Fruit fly (Drosophila melanogaster) whole organism, embryonic: ENCODE results near the gene Snx3.

Experiments used
- Atf3 ChIP-seq: fragments of 200-800 bp; sonication (Bioruptor generic); optimal IDR thresholded peaks from 3 replicates; lab custom pipeline; 2016; ENCODE audit warnings: missing biosample characterization, missing genetic modification characterization
- Atf6 ChIP-seq: fragments of 200-800 bp; sonication (Bioruptor generic); IDR thresholded peaks from 2 replicates; pipeline ENCODE4 v1.3.6; 2022; ENCODE audit warnings: missing biosample characterization, missing genetic modification characterization
- B-H2 ChIP-seq: fragments of 200-800 bp; sonication (Bioruptor generic); optimal IDR thresholded peaks from 2 replicates; lab custom pipeline; 2018; ENCODE audit warnings: missing biosample characterization, mild to moderate bottlenecking, missing genetic modification characterization
- BEAF-32 ChIP-seq: fragments of 200-800 bp; sonication (Bioruptor generic); optimal IDR thresholded peaks from 3 replicates; lab custom pipeline; 2017; ENCODE audit warnings: missing biosample characterization, missing genetic modification characterization, mild to moderate bottlenecking, moderate library complexity, missing genetic modification reagents
- BtbVII ChIP-seq: fragments of 200-800 bp; sonication (Bioruptor generic); optimal IDR thresholded peaks from 3 replicates; lab custom pipeline; 2017; ENCODE audit warnings: missing biosample characterization, mild to moderate bottlenecking, missing genetic modification characterization
- CG10209 ChIP-seq: fragments of 200-800 bp; sonication (Bioruptor generic); optimal IDR thresholded peaks from 3 replicates; lab custom pipeline; 2017; ENCODE audit warnings: missing biosample characterization, mild to moderate bottlenecking, missing genetic modification characterization, missing genetic modification reagents
- CG10959 ChIP-seq: fragments of 200-800 bp; sonication (Bioruptor generic); IDR thresholded peaks from 2 replicates; pipeline ENCODE4 v1.3.6; 2022; ENCODE audit warnings: missing biosample characterization, missing genetic modification characterization
- CG12299 ChIP-seq: fragments of 200-800 bp; sonication (Bioruptor generic); optimal IDR thresholded peaks from 2 replicates; lab custom pipeline; 2018; ENCODE audit warnings: missing biosample characterization, mild to moderate bottlenecking, missing genetic modification characterization
- CG13123 ChIP-seq: fragments of 200-800 bp; sonication (Bioruptor generic); optimal IDR thresholded peaks from 2 replicates; lab custom pipeline; 2016; ENCODE audit warnings: missing biosample characterization, missing genetic modification characterization
- CG13296 ChIP-seq: fragments of 200-800 bp; sonication (Bioruptor generic); optimal IDR thresholded peaks from 3 replicates; lab custom pipeline; 2018; ENCODE audit warnings: missing biosample characterization, mild to moderate bottlenecking, missing genetic modification characterization
- CG14710 ChIP-seq: fragments of 200-800 bp; sonication (Bioruptor generic); optimal IDR thresholded peaks from 3 replicates; lab custom pipeline; 2019; ENCODE audit warnings: missing biosample characterization, mild to moderate bottlenecking, missing genetic modification characterization, moderate library complexity
- CG15696 ChIP-seq: fragments of 200-800 bp; sonication (Bioruptor generic); optimal IDR thresholded peaks from 2 replicates; lab custom pipeline; 2019; ENCODE audit warnings: missing biosample characterization, mild to moderate bottlenecking, missing genetic modification characterization, moderate library complexity
- CG1603 ChIP-seq: fragments of 200-800 bp; sonication (Bioruptor generic); optimal IDR thresholded peaks from 2 replicates; lab custom pipeline; 2019; ENCODE audit warnings: missing biosample characterization, mild to moderate bottlenecking, missing genetic modification characterization, moderate library complexity
- CG1647 ChIP-seq: fragments of 200-800 bp; sonication (Bioruptor generic); optimal IDR thresholded peaks from 3 replicates; lab custom pipeline; 2016; ENCODE audit warnings: missing biosample characterization, missing genetic modification characterization
- CG16863 ChIP-seq: fragments of 200-800 bp; sonication (Bioruptor generic); optimal IDR thresholded peaks from 3 replicates; lab custom pipeline; 2016; ENCODE audit warnings: missing biosample characterization, missing genetic modification characterization
- CG2116 ChIP-seq: fragments of 200-800 bp; sonication (Bioruptor generic); optimal IDR thresholded peaks from 3 replicates; lab custom pipeline; 2018; ENCODE audit warnings: missing biosample characterization, mild to moderate bottlenecking, missing genetic modification characterization
- CG31224 ChIP-seq: fragments of 200-800 bp; sonication (Bioruptor generic); IDR thresholded peaks from 2 replicates; pipeline ENCODE4 v1.3.6; 2022; ENCODE audit warnings: missing biosample characterization, missing genetic modification characterization
- CG32772 ChIP-seq: fragments of 200-800 bp; sonication (Bioruptor generic); IDR thresholded peaks from 2 replicates; pipeline ENCODE4 v1.3.6; 2022; ENCODE audit warnings: missing biosample characterization, missing genetic modification characterization
- CG6175 ChIP-seq: fragments of 200-800 bp; sonication (Bioruptor generic); IDR thresholded peaks from 3 replicates; pipeline ENCODE4 v1.3.6; 2022; ENCODE audit warnings: missing biosample characterization, missing genetic modification characterization
- CG6272 ChIP-seq: fragments of 200-800 bp; sonication (Bioruptor generic); IDR thresholded peaks from 2 replicates; pipeline ENCODE4 v1.3.6; 2022; ENCODE audit warnings: missing biosample characterization, missing genetic modification characterization
- CG7928 ChIP-seq: fragments of 200-800 bp; sonication (Bioruptor generic); optimal IDR thresholded peaks from 2 replicates; lab custom pipeline; 2017; ENCODE audit warnings: missing biosample characterization, mild to moderate bottlenecking, missing genetic modification characterization
- CG8281 ChIP-seq: fragments of 200-800 bp; sonication (Bioruptor generic); optimal IDR thresholded peaks from 2 replicates; lab custom pipeline; 2018; ENCODE audit warnings: missing biosample characterization, mild to moderate bottlenecking, missing genetic modification characterization, moderate library complexity
- CG9609 ChIP-seq: fragments of 200-800 bp; sonication (Bioruptor generic); optimal IDR thresholded peaks from 3 replicates; lab custom pipeline; 2016; ENCODE audit warnings: missing biosample characterization, missing genetic modification characterization
- E2f1 ChIP-seq: fragments of 200-800 bp; sonication (Bioruptor generic); IDR thresholded peaks from 2 replicates; pipeline ENCODE4 v1.3.6; 2022; ENCODE audit warnings: missing biosample characterization, missing genetic modification characterization
- Fer1 ChIP-seq: fragments of 200-800 bp; sonication (Bioruptor generic); optimal IDR thresholded peaks from 2 replicates; lab custom pipeline; 2017; ENCODE audit warnings: missing biosample characterization, mild to moderate bottlenecking, missing genetic modification characterization
- Hr51 ChIP-seq, 2 experiments: fragments of 200-800 bp; sonication (Bioruptor generic); optimal IDR thresholded peaks; 2 replicates in 1 of 2; 3 replicates in 1 of 2; lab custom pipeline; 2016 to 2018; ENCODE audit warnings: missing biosample characterization in 2 of 2, missing genetic modification characterization in 2 of 2, mild to moderate bottlenecking in 1 of 2, moderate library complexity in 1 of 2
- Lpt ChIP-seq: fragments of >200 bp; optimal IDR thresholded peaks from 2 replicates; lab custom pipeline; 2018; ENCODE audit warnings: missing biosample characterization, missing genetic modification characterization
- PHDP ChIP-seq: fragments of 200-800 bp; sonication (Bioruptor generic); optimal IDR thresholded peaks from 3 replicates; lab custom pipeline; 2018; ENCODE audit warnings: missing biosample characterization, mild to moderate bottlenecking, missing genetic modification characterization, moderate library complexity
- Six4 ChIP-seq: fragments of 200-800 bp; sonication (Bioruptor generic); optimal IDR thresholded peaks from 2 replicates; lab custom pipeline; 2016; ENCODE audit warnings: missing biosample characterization, missing genetic modification characterization
- Spps ChIP-seq: fragments of 200-800 bp; sonication (Bioruptor generic); optimal IDR thresholded peaks from 2 replicates; lab custom pipeline; 2018; ENCODE audit warnings: missing biosample characterization, mild to moderate bottlenecking, missing genetic modification characterization
- ac ChIP-seq: fragments of 200-800 bp; sonication (Bioruptor generic); optimal IDR thresholded peaks from 3 replicates; lab custom pipeline; 2017; ENCODE audit warnings: missing biosample characterization, mild to moderate bottlenecking, missing genetic modification characterization
- az2 ChIP-seq: fragments of 200-800 bp; sonication (Bioruptor generic); optimal IDR thresholded peaks from 3 replicates; lab custom pipeline; 2016; ENCODE audit warnings: missing biosample characterization, missing genetic modification characterization
- bcd ChIP-seq: fragments of 200-800 bp; sonication (Bioruptor generic); optimal IDR thresholded peaks from 2 replicates; lab custom pipeline; 2017; ENCODE audit warnings: missing biosample characterization, mild to moderate bottlenecking, missing genetic modification characterization
- dati ChIP-seq: fragments of 200-800 bp; sonication (Bioruptor generic); IDR thresholded peaks from 2 replicates; pipeline ENCODE4 v1.3.6; 2022; ENCODE audit warnings: missing biosample characterization, missing genetic modification characterization
- dimm ChIP-seq: fragments of 200-800 bp; sonication (Bioruptor generic); IDR thresholded peaks from 2 replicates; pipeline ENCODE4 v1.3.6; 2022; ENCODE audit warnings: missing biosample characterization, missing genetic modification characterization
- dmrt99B ChIP-seq: fragments of 200-800 bp; sonication (Bioruptor generic); optimal IDR thresholded peaks from 2 replicates; lab custom pipeline; 2018; ENCODE audit warnings: missing biosample characterization, mild to moderate bottlenecking, missing genetic modification characterization, moderate library complexity
- esg ChIP-seq: fragments of 200-800 bp; sonication (Bioruptor generic); conservative IDR thresholded peaks from 2 replicates; pipeline ENCODE4 v1.3.6; 2022; ENCODE audit warnings: missing biosample characterization, missing genetic modification characterization
- fd102C ChIP-seq: fragments of 200-800 bp; sonication (Bioruptor generic); optimal IDR thresholded peaks from 2 replicates; lab custom pipeline; 2018; ENCODE audit warnings: missing biosample characterization, mild to moderate bottlenecking, missing genetic modification characterization, moderate library complexity
- ftz-f1 ChIP-seq: fragments of 200-800 bp; sonication (Bioruptor generic); optimal IDR thresholded peaks from 2 replicates; lab custom pipeline; 2016; ENCODE audit warnings: missing biosample characterization, missing genetic modification characterization
- hkb ChIP-seq, 2 experiments: fragments of 200-800 bp in 1 of 2; fragments of >200 bp in 1 of 2; sonication (Bioruptor generic) in 1 of 2; IDR thresholded peaks in 1 of 2; optimal IDR thresholded peaks in 1 of 2; 2 replicates each; pipeline versions ENCODE4 v1.3.6 to Lab custom; 2017 to 2022; ENCODE audit warnings: missing biosample characterization in 1 of 2, missing genetic modification characterization in 1 of 2
- jumu ChIP-seq: fragments of 200-800 bp; sonication (Bioruptor generic); optimal IDR thresholded peaks from 3 replicates; lab custom pipeline; 2016; ENCODE audit warnings: missing biosample characterization, missing genetic modification characterization
- kah ChIP-seq: fragments of 200-800 bp; sonication (Bioruptor generic); optimal IDR thresholded peaks from 2 replicates; lab custom pipeline; 2018; ENCODE audit warnings: missing biosample characterization, mild to moderate bottlenecking, missing genetic modification characterization
- mirr ChIP-seq: fragments of 200-800 bp; sonication (Bioruptor generic); optimal IDR thresholded peaks from 3 replicates; lab custom pipeline; 2018; ENCODE audit warnings: missing biosample characterization, mild to moderate bottlenecking, missing genetic modification characterization
- org-1 ChIP-seq: fragments of 200-800 bp; sonication (Bioruptor generic); optimal IDR thresholded peaks from 2 replicates; lab custom pipeline; 2017; ENCODE audit warnings: missing biosample characterization, missing genetic modification characterization
- p53 ChIP-seq: fragments of 200-800 bp; sonication (Bioruptor generic); optimal IDR thresholded peaks from 2 replicates; lab custom pipeline; 2016; ENCODE audit warnings: missing biosample characterization, missing genetic modification characterization
- stwl ChIP-seq: fragments of 200-800 bp; sonication (Bioruptor generic); optimal IDR thresholded peaks from 3 replicates; lab custom pipeline; 2018; ENCODE audit warnings: missing biosample characterization, mild to moderate bottlenecking, missing genetic modification characterization, moderate library complexity
- tll ChIP-seq, 2 experiments: fragments of 200-800 bp in 1 of 2; fragments of >200 bp in 1 of 2; sonication (Bioruptor generic) in 1 of 2; optimal IDR thresholded peaks; 2 replicates each; lab custom pipeline; 2017 to 2019; ENCODE audit warnings: missing biosample characterization in 2 of 2, missing genetic modification characterization in 2 of 2, mild to moderate bottlenecking in 1 of 2, moderate library complexity in 1 of 2
- zf30C ChIP-seq: fragments of 200-800 bp; sonication (Bioruptor generic); optimal IDR thresholded peaks from 3 replicates; lab custom pipeline; 2018; ENCODE audit warnings: missing biosample characterization, mild to moderate bottlenecking, missing genetic modification characterization

Snx3 gene

DNA sequence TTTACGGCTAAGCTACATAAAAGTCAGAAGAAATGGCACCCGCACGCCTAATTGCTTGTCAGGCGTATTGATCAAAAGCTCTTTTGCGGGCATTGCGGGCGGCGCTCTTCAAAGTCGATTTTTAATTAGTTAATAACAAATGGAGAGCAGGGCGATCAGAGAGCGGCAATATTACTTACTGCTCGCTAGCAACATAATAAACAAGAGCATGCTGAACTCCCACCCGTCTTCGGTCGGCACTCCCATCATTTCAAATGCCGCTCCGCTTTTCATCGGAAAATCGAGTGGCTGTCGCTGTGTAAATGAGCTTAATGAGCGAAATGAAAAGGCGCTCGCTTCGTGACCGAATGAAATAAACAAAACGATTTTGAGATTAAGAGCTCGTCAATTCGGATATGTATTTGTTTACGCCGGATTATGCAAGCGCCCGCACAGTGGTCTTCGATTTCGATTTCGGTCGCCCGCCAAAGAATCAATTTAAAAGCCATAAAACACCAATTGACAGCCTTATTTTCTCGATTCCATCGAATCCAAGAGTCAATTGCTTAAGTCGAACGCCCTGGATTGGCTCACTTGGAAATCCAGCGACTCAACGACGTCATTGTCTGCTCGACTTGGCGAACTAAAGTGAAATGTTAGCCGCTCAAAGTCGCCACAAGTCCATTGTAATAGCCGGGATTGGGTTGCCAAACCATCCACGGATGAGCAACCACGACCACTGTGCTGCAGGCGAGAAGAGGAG lies 25.9 kb downstream of the Snx3 start (continued):
- peak; percentile 75 for TF ChIP-seq az2 (GFP tag; lab: Kevin White, UChicago)
- peak; percentile 62 for TF ChIP-seq BtbVII (GFP tag; lab: Kevin White, UChicago)
- peak; percentile 70 for TF ChIP-seq CG31224
- TF ChIP-seq tll (GFP tag; optimal IDR thresholded peaks at IDR 0.05; lab: Kevin White, UChicago): no peak
- peak; percentile 63 for TF ChIP-seq Atf3 (GFP tag; lab: Kevin White, UChicago)
- TF ChIP-seq Spps: no peak
- peak; percentile 74 for TF ChIP-seq kah (GFP tag; lab: Kevin White, UChicago)
- peak; percentile 35 for TF ChIP-seq CG14710 (tag; lab: Kevin White, UChicago)
- no peak for TF ChIP-seq fd102C
- peak; percentile 40; the same call in 1 of the 2 replicates for TF ChIP-seq CG10959 (GFP tag; lab: Robert Waterston, UW)
- peak; percentile 74 for TF ChIP-seq E2f1
- TF ChIP-seq esg (GFP tag; lab: Robert Waterston, UW): peak; percentile 89
- peak; percentile 78 for TF ChIP-seq Fer1 (GFP tag; lab: Kevin White, UChicago)
- peak; percentile 86 for TF ChIP-seq CG10209 (GFP tag; lab: Kevin White, UChicago)
- peak; percentile 8; the same call in 1 of the 3 replicates for TF ChIP-seq CG6175 (GFP tag; lab: Robert Waterston, UW)
- peak; percentile 63 for TF ChIP-seq CG32772
- no peak for TF ChIP-seq B-H2 (GFP tag; lab: Kevin White, UChicago)
- no peak for TF ChIP-seq ftz-f1 (GFP tag; lab: Kevin White, UChicago)
- TF ChIP-seq dimm (GFP tag; lab: Robert Waterston, UW): peak; percentile 60
- TF ChIP-seq BEAF-32 (GFP tag; lab: Kevin White, UChicago): no peak
- peak; percentile 85 for TF ChIP-seq bcd (GFP tag; lab: Kevin White, UChicago)
- peak; percentile 87; the same call in 1 of the 2 replicates for TF ChIP-seq Atf6 (GFP tag; lab: Robert Waterston, UW)
- TF ChIP-seq p53 (GFP tag; lab: Kevin White, UChicago): peak; percentile 44
- TF ChIP-seq CG8281: peak; percentile 67
- TF ChIP-seq mirr (GFP tag; lab: Kevin White, UChicago): no peak
- peak; percentile 94 for TF ChIP-seq dmrt99B (tag; lab: Kevin White, UChicago)
- peak; percentile 84 for TF ChIP-seq CG16863 (GFP tag; lab: Kevin White, UChicago)
- TF ChIP-seq CG13296 (GFP tag; lab: Kevin White, UChicago): peak; percentile 66
- peak; percentile 42 for TF ChIP-seq CG2116 (GFP tag; lab: Kevin White, UChicago)
- TF ChIP-seq CG9609 (GFP tag; lab: Kevin White, UChicago): peak; percentile 84
- peak; percentile 40 to 94 for TF ChIP-seq Hr51 (GFP tag; optimal IDR thresholded peaks at IDR 0.05; lab: Kevin White, UChicago)
- peak; percentile 84 for TF ChIP-seq CG1603 (tag; lab: Kevin White, UChicago)
- no peak for TF ChIP-seq zf30C
- TF ChIP-seq PHDP (tag; lab: Kevin White, UChicago): peak; percentile 87
- TF ChIP-seq CG13123 (GFP tag; lab: Kevin White, UChicago): peak; percentile 30
- peak; percentile 30 for TF ChIP-seq CG15696 (tag; lab: Kevin White, UChicago)
- TF ChIP-seq CG12299: peak; percentile 66
- peak; percentile 80 for TF ChIP-seq jumu (GFP tag; lab: Kevin White, UChicago)
- peak; percentile 39 for TF ChIP-seq CG7928 (GFP tag; lab: Kevin White, UChicago)
- peak; percentile 31 for TF ChIP-seq Six4 (GFP tag; lab: Kevin White, UChicago)
- no peak for TF ChIP-seq Lpt
- no peak for TF ChIP-seq CG1647
- peak; percentile 55; the same call in 1 of the 2 replicates for TF ChIP-seq dati (GFP tag; lab: Robert Waterston, UW)
- peak; percentile 88 for TF ChIP-seq org-1 (GFP tag; lab: Kevin White, UChicago)
- TF ChIP-seq hkb (optimal IDR thresholded peaks at IDR 0.05; lab: Kevin White, UChicago): no peak
- TF ChIP-seq hkb (GFP tag; IDR thresholded peaks at IDR 0.05; lab: Robert Waterston, UW): peak; percentile 91
- TF ChIP-seq ac (GFP tag; lab: Kevin White, UChicago): no peak
- peak; percentile 71 for TF ChIP-seq CG6272
- no peak for TF ChIP-seq stwl (tag; lab: Kevin White, UChicago)
